Worm (Caenorhabditis elegans) whole organism, mixed stage, embryonic: ENCODE results near the gene T10H10.2.

ENCODE experiments used
- nhr-12 ChIP-seq: fragments of 150-350 bp; optimal IDR thresholded peaks from 2 replicates; lab custom pipeline; 2014; ENCODE audit warnings: missing biosample characterization, missing genetic modification characterization
- nhr-2 ChIP-seq: fragments of 150-350 bp; optimal IDR thresholded peaks from 2 replicates; lab custom pipeline; 2014; ENCODE audit warnings: missing biosample characterization, missing genetic modification characterization
- nhr-237 ChIP-seq: fragments of 150-350 bp; optimal IDR thresholded peaks from 2 replicates; lab custom pipeline; 2014; ENCODE audit warnings: missing biosample characterization, missing genetic modification characterization
- pha-4 ChIP-seq: fragments of 150-350 bp; optimal IDR thresholded peaks from 2 replicates; lab custom pipeline; 2018; ENCODE audit warnings: missing biosample characterization, missing genetic modification reagents, missing genetic modification characterization
- unc-62 ChIP-seq: fragments of 150-350 bp; optimal IDR thresholded peaks from 2 replicates; lab custom pipeline; 2014; ENCODE audit warnings: missing biosample characterization, missing genetic modification reagents, missing genetic modification characterization

- no peak for TF ChIP-seq nhr-12
- TF ChIP-seq unc-62 (GFP tag; lab: Kevin White, UChicago), result no peak
- no peak for TF ChIP-seq nhr-2
- TF ChIP-seq nhr-237 (tag; lab: Kevin White, UChicago), result no peak
- TF ChIP-seq pha-4 (tag; lab: Kevin White, UChicago), result no peak
Observed at ce11 chrX:2341989-2342388, 47.4 kb downstream of the T10H10.2 start, which contains the start of gene nlp-22.
